Worm (Caenorhabditis elegans): ENCODE data around the gene C41H7.2.

DNA sequence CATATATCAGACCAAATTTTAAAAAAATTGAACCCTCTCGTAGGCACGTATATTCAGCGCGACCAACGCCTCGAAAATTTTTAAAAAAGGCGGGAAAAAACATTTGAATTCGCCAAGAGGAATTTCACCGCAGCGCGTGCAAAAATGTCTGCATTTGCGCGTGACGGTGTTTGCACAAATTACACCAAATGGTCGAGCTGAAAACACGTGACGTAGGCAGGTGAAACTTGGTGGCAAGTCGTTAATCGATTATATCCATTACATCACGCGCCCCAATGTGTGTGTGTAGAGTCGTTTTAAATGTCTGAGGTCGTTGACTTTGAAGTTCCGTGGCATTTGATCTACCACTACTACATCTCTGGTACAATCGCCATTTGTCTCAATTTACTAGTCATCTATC, 36.1 kb downstream of the C41H7.2 start, which contains the start of gene sri-31:
- TF ChIP-seq him-1 (tag; optimal IDR thresholded peaks at IDR 0.05) = no peak
- TF ChIP-seq dao-5 (tag; optimal IDR thresholded peaks at IDR 0.05) = no peak

Measured in whole organism, L4/young adult.